Fruit fly (Drosophila melanogaster) whole organism, embryonic: ENCODE measurements around the gene CG1304.

Experiments
- CG12299 ChIP-seq: fragments of 200-800 bp; sonication (Bioruptor generic); optimal IDR thresholded peaks from 2 replicates; lab custom pipeline; 2018; ENCODE audit warnings: missing biosample characterization, mild to moderate bottlenecking, missing genetic modification characterization
- Sin3A ChIP-seq: fragments of >200 bp; optimal IDR thresholded peaks from 2 replicates; lab custom pipeline; 2018
- fu2 ChIP-seq: fragments of 200-800 bp; sonication (Bioruptor generic); optimal IDR thresholded peaks from 2 replicates; lab custom pipeline; 2016; ENCODE audit warnings: missing biosample characterization, missing genetic modification characterization

- TF ChIP-seq CG12299 (tag; lab: Kevin White, UChicago) (no peak), Sin3A (lab: Kevin White, UChicago) (no peak), fu2 (GFP tag; lab: Kevin White, UChicago) (no peak)
Observed at dm6 chrX:20984386-20984785, 19.2 kb upstream of the CG1304 start, which contains the start of gene CG11666.
